Worm (Caenorhabditis elegans) whole organism, L4 larva: ENCODE data around the gene F26A1.19.
A peak's percentile ranks its signal among the peaks of the same experiment; 100 is the strongest.

ENCODE experiments used
- F10B5.3 ChIP-seq: sonication (generic microtip); optimal IDR thresholded peaks from 2 replicates; lab custom pipeline; 2016; ENCODE audit warnings: mild to moderate bottlenecking, missing genetic modification characterization, missing compliant biosample characterization
- F49E8.2 ChIP-seq: sonication (generic microtip); optimal IDR thresholded peaks from 2 replicates; lab custom pipeline; 2016; ENCODE audit warnings: missing compliant biosample characterization, mild to moderate bottlenecking, missing genetic modification characterization, borderline replicate concordance
- R02D3.7 ChIP-seq: fragments of 150-350 bp; sonication (generic microtip); optimal IDR thresholded peaks from 3 replicates; lab custom pipeline; 2014; ENCODE audit warnings: missing biosample characterization, missing genetic modification characterization
- T26A8.4 ChIP-seq: fragments of 200-800 bp; sonication (Bioruptor generic); IDR thresholded peaks from 2 replicates; pipeline ENCODE4 v1.3.6; 2022; ENCODE audit warnings: missing genetic modification characterization, missing compliant biosample characterization
- Y5F2A.4 ChIP-seq: fragments of 200-800 bp; sonication (Bioruptor generic); optimal IDR thresholded peaks from 2 replicates; lab custom pipeline; 2018; ENCODE audit warnings: mild to moderate bottlenecking, missing genetic modification characterization, missing compliant biosample characterization
- Y75B8A.6 ChIP-seq: fragments of 200-800 bp; sonication (Bioruptor generic); IDR thresholded peaks from 2 replicates; pipeline ENCODE4 v1.3.6; 2022; ENCODE audit warnings: missing genetic modification reagents, missing genetic modification characterization, missing compliant biosample characterization
- ZK546.5 ChIP-seq, 2 experiments: sonication (generic microtip); optimal IDR thresholded peaks; 2 replicates each; lab custom pipeline; 2017; ENCODE audit warnings: missing biosample characterization in 2 of 2, missing genetic modification characterization in 2 of 2
- ama-1 ChIP-seq: fragments of 150-350 bp; optimal IDR thresholded peaks from 2 replicates; lab custom pipeline; 2014; ENCODE audit warnings: inconsistent platforms, mixed read lengths
- attf-4 ChIP-seq: sonication (generic microtip); optimal IDR thresholded peaks from 3 replicates; lab custom pipeline; 2017; ENCODE audit warnings: missing biosample characterization, missing genetic modification characterization
- ceh-28 ChIP-seq: fragments of 150-350 bp; optimal IDR thresholded peaks from 2 replicates; lab custom pipeline; 2014; ENCODE audit warnings: missing biosample characterization, missing genetic modification reagents, missing genetic modification characterization
- ces-1 ChIP-seq: fragments of 150-350 bp; sonication (generic microtip); optimal IDR thresholded peaks from 4 replicates; lab custom pipeline; 2014; ENCODE audit warnings: missing biosample characterization, missing genetic modification reagents, missing genetic modification characterization
- cey-2 ChIP-seq: sonication (generic microtip); optimal IDR thresholded peaks from 3 replicates; lab custom pipeline; 2017; ENCODE audit warnings: missing genetic modification characterization, mild to moderate bottlenecking, missing compliant biosample characterization, antibody characterized with exemption, borderline replicate concordance; ENCODE audit not compliant: insufficient read depth
- daf-16 ChIP-seq, 3 experiments: sonication (generic microtip); optimal IDR thresholded peaks; 2 replicates each; lab custom pipeline; 2016 to 2017; ENCODE audit warnings: missing genetic modification characterization in 3 of 3, missing genetic modification reagents in 3 of 3, mild to moderate bottlenecking in 2 of 3, missing compliant biosample characterization in 2 of 3, missing biosample characterization in 1 of 3, moderate library complexity in 1 of 3
- daf-19 ChIP-seq: fragments of 200-800 bp; sonication (Bioruptor generic); conservative IDR thresholded peaks from 2 replicates; pipeline ENCODE4 v1.3.6; 2022; ENCODE audit warnings: missing genetic modification characterization, missing compliant biosample characterization
- dmd-6 ChIP-seq: fragments of 200-800 bp; sonication (Bioruptor generic); IDR thresholded peaks from 2 replicates; pipeline ENCODE4 v1.3.6; 2022; ENCODE audit warnings: missing genetic modification reagents, missing genetic modification characterization, missing compliant biosample characterization
- dmd-9 ChIP-seq: fragments of 200-800 bp; sonication (Bioruptor generic); IDR thresholded peaks from 2 replicates; pipeline ENCODE4 v1.3.6; 2022; ENCODE audit warnings: missing genetic modification reagents, missing genetic modification characterization, missing compliant biosample characterization
- duxl-1 ChIP-seq: sonication (generic microtip); optimal IDR thresholded peaks from 2 replicates; lab custom pipeline; 2016; ENCODE audit warnings: mild to moderate bottlenecking, missing genetic modification characterization, moderate library complexity, missing compliant biosample characterization; ENCODE audit not compliant: poor library complexity
- dve-1 ChIP-seq: sonication (generic microtip); optimal IDR thresholded peaks from 2 replicates; lab custom pipeline; 2017; ENCODE audit warnings: antibody characterized with exemption, mild to moderate bottlenecking, missing genetic modification characterization, missing compliant biosample characterization; ENCODE audit not compliant: insufficient read depth
- fkh-10 ChIP-seq: fragments of 150-350 bp; optimal IDR thresholded peaks from 2 replicates; lab custom pipeline; 2014; ENCODE audit warnings: missing biosample characterization, missing genetic modification reagents, missing genetic modification characterization
- gei-8 ChIP-seq: fragments of 200-800 bp; sonication (Bioruptor generic); optimal IDR thresholded peaks from 2 replicates; lab custom pipeline; 2018; ENCODE audit warnings: mild to moderate bottlenecking, missing genetic modification characterization, missing compliant biosample characterization
- hif-1 ChIP-seq, 2 experiments: sonication (generic microtip); optimal IDR thresholded peaks; 2 replicates each; lab custom pipeline; 2016 to 2017; ENCODE audit warnings: missing compliant biosample characterization in 2 of 2, missing genetic modification characterization in 2 of 2, missing genetic modification reagents in 2 of 2, missing genotype in 2 of 2, mild to moderate bottlenecking in 1 of 2
- hlh-11 ChIP-seq: fragments of 200-800 bp; sonication (Bioruptor generic); optimal IDR thresholded peaks from 2 replicates; lab custom pipeline; 2018; ENCODE audit warnings: mild to moderate bottlenecking, missing genetic modification characterization, missing compliant biosample characterization
- hmg-1.1 ChIP-seq: fragments of 200-800 bp; sonication (Bioruptor generic); IDR thresholded peaks from 2 replicates; pipeline ENCODE4 v1.3.6; 2022; ENCODE audit warnings: missing genetic modification reagents, missing genetic modification characterization, missing compliant biosample characterization
- lim-7 ChIP-seq: fragments of 200-800 bp; sonication (Bioruptor generic); IDR thresholded peaks from 2 replicates; pipeline ENCODE4 v1.3.6; 2022; ENCODE audit warnings: missing genetic modification characterization, missing compliant biosample characterization
- lin-1 ChIP-seq: fragments of 200-800 bp; sonication (Bioruptor generic); IDR thresholded peaks from 2 replicates; pipeline ENCODE4 v1.3.6; 2022; ENCODE audit warnings: missing genetic modification reagents, missing genetic modification characterization, missing compliant biosample characterization
- lin-29 ChIP-seq: fragments of 200-800 bp; sonication (Bioruptor generic); IDR thresholded peaks from 2 replicates; pipeline ENCODE4 v1.3.6; 2022; ENCODE audit warnings: missing genetic modification reagents, missing genetic modification characterization, missing compliant biosample characterization
- lin-38 ChIP-seq: fragments of 200-800 bp; sonication (Bioruptor generic); IDR thresholded peaks from 2 replicates; pipeline ENCODE4 v1.3.6; 2022; ENCODE audit warnings: missing genetic modification reagents, missing genetic modification characterization, missing compliant biosample characterization
- lir-3 ChIP-seq: sonication (generic microtip); optimal IDR thresholded peaks from 2 replicates; lab custom pipeline; 2016; ENCODE audit warnings: mild to moderate bottlenecking, missing genetic modification characterization, missing compliant biosample characterization
- lsy-2 ChIP-seq, 2 experiments: fragments of 150-350 bp in 1 of 2; sonication (generic microtip) in 1 of 2; optimal IDR thresholded peaks; 2 replicates each; lab custom pipeline; 2014 to 2017; ENCODE audit warnings: missing biosample characterization in 2 of 2, missing genetic modification characterization in 2 of 2
- madf-5 ChIP-seq, 2 experiments: fragments of 200-800 bp; sonication (Bioruptor generic); IDR thresholded peaks; 2 replicates each; pipeline ENCODE4 v1.3.6; 2022; ENCODE audit warnings: missing compliant biosample characterization in 2 of 2, missing genetic modification characterization in 2 of 2
- madf-9 ChIP-seq: fragments of 200-800 bp; sonication (Bioruptor generic); conservative IDR thresholded peaks from 2 replicates; pipeline ENCODE4 v1.3.6; 2022; ENCODE audit warnings: missing genetic modification reagents, missing genetic modification characterization, missing compliant biosample characterization
- mxl-2 ChIP-seq: fragments of 200-800 bp; sonication (Bioruptor generic); conservative IDR thresholded peaks from 2 replicates; pipeline ENCODE4 v1.3.6; 2022; ENCODE audit warnings: missing genetic modification reagents, missing genetic modification characterization, missing compliant biosample characterization
- mxl-3 ChIP-seq: fragments of 200-800 bp; sonication (Bioruptor generic); optimal IDR thresholded peaks from 2 replicates; lab custom pipeline; 2018; ENCODE audit warnings: mild to moderate bottlenecking, missing genetic modification characterization, missing compliant biosample characterization
- nhr-102 ChIP-seq: sonication (generic microtip); optimal IDR thresholded peaks from 2 replicates; lab custom pipeline; 2016; ENCODE audit warnings: mild to moderate bottlenecking, missing genetic modification characterization, moderate library complexity, missing compliant biosample characterization
- nhr-28 ChIP-seq: fragments of 150-350 bp; optimal IDR thresholded peaks from 2 replicates; lab custom pipeline; 2014; ENCODE audit warnings: missing biosample characterization, missing genetic modification characterization
- nhr-6 ChIP-seq: fragments of 150-350 bp; optimal IDR thresholded peaks from 2 replicates; lab custom pipeline; 2014; ENCODE audit warnings: missing biosample characterization, missing genetic modification characterization
- nhr-76 ChIP-seq: fragments of 150-350 bp; optimal IDR thresholded peaks from 2 replicates; lab custom pipeline; 2014; ENCODE audit warnings: missing biosample characterization, missing genetic modification characterization
- nhr-77 ChIP-seq: fragments of 150-350 bp; optimal IDR thresholded peaks from 2 replicates; lab custom pipeline; 2014; ENCODE audit warnings: missing biosample characterization, missing genetic modification characterization
- php-3 ChIP-seq: fragments of 200-800 bp; sonication (Bioruptor generic); IDR thresholded peaks from 2 replicates; pipeline ENCODE4 v1.3.6; 2022; ENCODE audit warnings: missing genetic modification reagents, missing genetic modification characterization, missing compliant biosample characterization
- pqm-1 ChIP-seq: sonication (generic microtip); optimal IDR thresholded peaks from 2 replicates; lab custom pipeline; 2017; ENCODE audit warnings: missing biosample characterization, missing genetic modification characterization
- rbr-2 ChIP-seq: sonication (generic microtip); optimal IDR thresholded peaks from 2 replicates; lab custom pipeline; 2016; ENCODE audit warnings: missing genotype, missing genetic modification characterization, missing compliant biosample characterization
- spr-1 ChIP-seq: sonication (generic microtip); optimal IDR thresholded peaks from 2 replicates; lab custom pipeline; 2016; ENCODE audit warnings: mild to moderate bottlenecking, missing genetic modification characterization, missing compliant biosample characterization
- spr-3 ChIP-seq: fragments of 200-800 bp; sonication (Bioruptor generic); optimal IDR thresholded peaks from 2 replicates; lab custom pipeline; 2018; ENCODE audit warnings: mild to moderate bottlenecking, missing genetic modification characterization, missing compliant biosample characterization
- tag-97 ChIP-seq: fragments of 200-800 bp; sonication (Bioruptor generic); IDR thresholded peaks from 2 replicates; pipeline ENCODE4 v1.3.6; 2022; ENCODE audit warnings: missing genetic modification characterization, missing compliant biosample characterization
- zip-2 ChIP-seq: fragments of 150-350 bp; optimal IDR thresholded peaks from 2 replicates; lab custom pipeline; 2014; ENCODE audit warnings: missing biosample characterization, missing genetic modification characterization

F26A1.19 gene

DNA sequence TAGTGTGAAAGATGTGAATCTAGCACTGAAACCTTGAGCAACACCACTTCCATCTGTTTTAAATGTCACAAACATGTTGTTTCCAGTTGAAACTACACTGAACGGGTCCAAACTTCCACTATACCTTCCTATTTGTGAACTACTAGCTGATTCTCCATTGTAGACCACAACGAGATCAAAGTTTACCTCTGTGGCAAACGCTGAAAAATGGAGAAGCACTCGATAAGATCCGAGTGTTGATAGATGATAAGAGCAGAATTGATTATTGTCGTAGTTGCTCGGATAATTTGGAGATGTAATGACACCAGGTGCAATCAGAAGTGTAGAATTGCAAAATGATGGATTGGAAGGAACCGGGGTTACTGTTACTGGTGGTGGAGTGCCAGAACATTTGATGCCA is 44.4 kb downstream of the F26A1.19 start:
- TF ChIP-seq dmd-9 = no peak
- no peak for TF ChIP-seq tag-97 (GFP tag; lab: Robert Waterston, UW)
- TF ChIP-seq gei-8 = no peak
- no peak for TF ChIP-seq daf-19 (GFP tag; lab: Robert Waterston, UW)
- TF ChIP-seq lin-38 = no peak
- TF ChIP-seq rbr-2 (tag; lab: Kevin White, UChicago) = no peak
- no peak for TF ChIP-seq Y5F2A.4 (GFP tag; lab: Kevin White, UChicago)
- TF ChIP-seq T26A8.4 (GFP tag; lab: Robert Waterston, UW) = no peak
- no peak for TF ChIP-seq php-3
- TF ChIP-seq ces-1 = no peak
- no peak for TF ChIP-seq Y75B8A.6 (GFP tag; lab: Robert Waterston, UW)
- TF ChIP-seq daf-16 (GFP tag; optimal IDR thresholded peaks at IDR 0.05; lab: Kevin White, UChicago) = no peak
- TF ChIP-seq daf-16 (tag; optimal IDR thresholded peaks at IDR 0.05; lab: Kevin White, UChicago) = peak; percentile 22
- no peak for TF ChIP-seq duxl-1 (tag; lab: Kevin White, UChicago)
- TF ChIP-seq zip-2 = no peak
- TF ChIP-seq attf-4 (tag; lab: Kevin White, UChicago) = no peak
- TF ChIP-seq nhr-77 = no peak
- no peak for TF ChIP-seq mxl-2 (GFP tag; lab: Robert Waterston, UW)
- no peak for TF ChIP-seq nhr-6 (tag; lab: Kevin White, UChicago)
- peak; percentile 11 for TF ChIP-seq nhr-28
- no peak for TF ChIP-seq hif-1 (tag; optimal IDR thresholded peaks at IDR 0.05; lab: Kevin White, UChicago)
- no peak for TF ChIP-seq lin-1 (GFP tag; lab: Robert Waterston, UW)
- TF ChIP-seq F10B5.3 (tag; lab: Kevin White, UChicago) = no peak
- no peak for TF ChIP-seq R02D3.7 (tag; lab: Kevin White, UChicago)
- no peak for TF ChIP-seq ceh-28 (tag; lab: Kevin White, UChicago)
- no peak for TF ChIP-seq lir-3 (tag; lab: Kevin White, UChicago)
- TF ChIP-seq mxl-3 (GFP tag; lab: Kevin White, UChicago) = no peak
- 0 out of 2 replicates have a peak, but pooled peaks have one; percentile 17 for TF ChIP-seq dmd-6 (GFP tag; lab: Robert Waterston, UW)
- TF ChIP-seq cey-2 (tag; lab: Kevin White, UChicago) = no peak
- no peak for TF ChIP-seq nhr-102 (tag; lab: Kevin White, UChicago)
- TF ChIP-seq spr-1 = no peak
- no peak for TF ChIP-seq lim-7 (GFP tag; lab: Robert Waterston, UW)
- peak; percentile 12 for TF ChIP-seq hlh-11 (tag; lab: Kevin White, UChicago)
- no peak for TF ChIP-seq hmg-1.1 (GFP tag; lab: Robert Waterston, UW)
- TF ChIP-seq nhr-76 (tag; lab: Kevin White, UChicago) = no peak
- no peak for TF ChIP-seq madf-5 (GFP tag; IDR thresholded peaks at IDR 0.05; lab: Robert Waterston, UW)
- TF ChIP-seq fkh-10 (GFP tag; lab: Kevin White, UChicago) = no peak
- no peak for TF ChIP-seq ama-1 (lab: Kevin White, UChicago)
- TF ChIP-seq madf-9 (GFP tag; lab: Robert Waterston, UW) = no peak
- peak; percentile 38 for TF ChIP-seq pqm-1 (tag; lab: Kevin White, UChicago)
- TF ChIP-seq lin-29 (GFP tag; lab: Robert Waterston, UW) = no peak
- no peak for TF ChIP-seq F49E8.2

- peak; percentile 56 for TF ChIP-seq pqm-1 (tag; lab: Kevin White, UChicago)
- no peak for TF ChIP-seq daf-16 (GFP tag; optimal IDR thresholded peaks at IDR 0.05; lab: Kevin White, UChicago)
- peak; percentile 17 for TF ChIP-seq daf-16 (tag; optimal IDR thresholded peaks at IDR 0.05; lab: Kevin White, UChicago)
- peak; percentile 13 for TF ChIP-seq dve-1 (tag; lab: Kevin White, UChicago)
- TF ChIP-seq lsy-2 (tag; optimal IDR thresholded peaks at IDR 0.05; lab: Kevin White, UChicago) = no peak
- TF ChIP-seq ZK546.5 (tag; optimal IDR thresholded peaks at IDR 0.05; lab: Kevin White, UChicago) = no peak
- no peak for TF ChIP-seq spr-3
- TF ChIP-seq, all 104 proteins: peak for 3
These were observed 45.9 kb downstream of the F26A1.19 start, which contains the start of gene clec-5 for ce11 chrIII:4883429-4883828. clec-5 (minus strand) TSS chrIII:4883606.
